Fruit fly (Drosophila melanogaster): ENCODE results near the gene bnb.

- no peak for TF ChIP-seq CTCF (optimal IDR thresholded peaks at IDR 0.05)
- TF ChIP-seq CG8478 (optimal IDR thresholded peaks at IDR 0.05), result no peak
Measured at dm6 chrX:18814373-18814772, 16.9 kb upstream of the bnb start.

Measured in S2 (cell line).